Fruit fly (Drosophila melanogaster): Measurements from ENCODE around the gene CG32107.

Gene CG32107

DNA sequence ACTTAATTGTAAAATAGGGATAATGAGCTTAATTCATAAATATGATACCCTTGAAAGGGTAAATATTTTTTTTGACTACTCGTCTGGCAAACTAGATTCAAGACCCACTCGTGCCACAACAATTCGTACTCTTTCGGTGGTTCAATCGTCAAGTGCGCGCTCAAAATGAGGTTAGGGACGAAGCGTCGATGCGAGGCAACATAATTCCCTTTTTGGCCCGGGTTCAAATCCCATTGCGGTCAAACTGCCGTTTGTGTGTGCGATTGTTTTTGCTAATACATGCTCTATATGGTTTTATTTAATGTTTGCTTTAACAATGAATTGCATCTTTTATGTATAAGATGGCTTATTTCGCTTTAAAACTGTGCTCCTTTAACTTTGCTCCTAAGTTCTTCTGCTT, 45.3 kb downstream of the CG32107 start (continued):
- no peak for TF ChIP-seq Oli (tag; optimal IDR thresholded peaks at IDR 0.05)
- TF ChIP-seq nmo (GFP tag; optimal IDR thresholded peaks at IDR 0.05): no peak
- TF ChIP-seq CG3065 (GFP tag; optimal IDR thresholded peaks at IDR 0.05): no peak
- TF ChIP-seq CG3995 (GFP tag; optimal IDR thresholded peaks at IDR 0.05): no peak
- TF ChIP-seq TFAM (GFP tag; optimal IDR thresholded peaks at IDR 0.05): no peak
- TF ChIP-seq CG6683 (GFP tag; optimal IDR thresholded peaks at IDR 0.05): no peak
- TF ChIP-seq CG17612 (GFP tag; IDR thresholded peaks at IDR 0.05): no peak
- TF ChIP-seq CG3281 (GFP tag; optimal IDR thresholded peaks at IDR 0.05): no peak
- TF ChIP-seq stwl (tag; optimal IDR thresholded peaks at IDR 0.05): no peak
- TF ChIP-seq wek (GFP tag; optimal IDR thresholded peaks at IDR 0.05): no peak
- TF ChIP-seq croc (GFP tag; conservative IDR thresholded peaks at IDR 0.05): no peak
- peak; percentile 67 for TF ChIP-seq Bgb (GFP tag; IDR thresholded peaks at IDR 0.05; ENCODE audit: partially characterized antibody)
- no peak for TF ChIP-seq Sox100B (GFP tag; optimal IDR thresholded peaks at IDR 0.05)
- no peak for TF ChIP-seq CG6654 (GFP tag; optimal IDR thresholded peaks at IDR 0.05)
- no peak for TF ChIP-seq CG8478 (optimal IDR thresholded peaks at IDR 0.05)
- TF ChIP-seq Nf-YB (GFP tag; optimal IDR thresholded peaks at IDR 0.05): no peak
- TF ChIP-seq rib (GFP tag; IDR thresholded peaks at IDR 0.05): no peak
- TF ChIP-seq Scr (GFP tag; IDR thresholded peaks at IDR 0.05; ENCODE audit: partially characterized antibody): peak; percentile 38
- no peak for TF ChIP-seq ranshi (GFP tag; IDR thresholded peaks at IDR 0.05)

DNA sequence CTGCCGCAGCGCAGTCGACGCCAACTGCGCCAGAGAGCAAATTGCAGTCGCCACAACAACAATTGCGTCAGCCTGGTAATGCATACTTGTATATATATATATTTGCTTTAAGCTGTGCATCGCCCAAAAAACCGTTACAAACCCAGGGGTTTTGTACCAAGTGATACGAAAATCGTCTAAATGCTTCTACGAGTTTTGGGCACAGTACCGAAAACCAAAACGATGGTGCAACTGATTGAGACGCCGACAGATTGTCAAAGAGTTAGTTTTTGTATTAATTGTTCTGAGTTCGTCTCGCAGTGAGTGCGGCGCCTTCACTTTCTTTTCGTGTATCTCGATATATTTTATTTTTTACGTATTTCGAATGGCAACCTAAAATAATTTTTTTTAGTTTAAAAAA, 46.3 kb downstream of the CG32107 start:
- no peak for TF ChIP-seq CG9609 (GFP tag; optimal IDR thresholded peaks at IDR 0.05)
- TF ChIP-seq Tbp (GFP tag; optimal IDR thresholded peaks at IDR 0.05): no peak
- no peak for TF ChIP-seq danr (GFP tag; IDR thresholded peaks at IDR 0.05)
- TF ChIP-seq Spps (tag; optimal IDR thresholded peaks at IDR 0.05): no peak
- no peak for TF ChIP-seq Meics (GFP tag; optimal IDR thresholded peaks at IDR 0.05)
- TF ChIP-seq mld (GFP tag; IDR thresholded peaks at IDR 0.05; ENCODE audit: partially characterized antibody): peak; percentile 61; the same call in 1 of the 3 replicates
- TF ChIP-seq ttk (GFP tag; IDR thresholded peaks at IDR 0.05): no peak
- TF ChIP-seq lov (optimal IDR thresholded peaks at IDR 0.05): no peak
- TF ChIP-seq lov (GFP tag; IDR thresholded peaks at IDR 0.05): no peak
- TF ChIP-seq CG6683 (GFP tag; optimal IDR thresholded peaks at IDR 0.05): no peak
- TF ChIP-seq lmd (GFP tag; IDR thresholded peaks at IDR 0.05): no peak
- TF ChIP-seq zen2 (GFP tag; IDR thresholded peaks at IDR 0.05; ENCODE audit: partially characterized antibody): peak; percentile 35; the same call in 1 of the 3 replicates
- peak; percentile 52 for TF ChIP-seq amos (GFP tag; IDR thresholded peaks at IDR 0.05; ENCODE audit: partially characterized antibody)
- peak; percentile 57; the same call in 2 of the 3 replicates for TF ChIP-seq CG16813 (GFP tag; IDR thresholded peaks at IDR 0.05; ENCODE audit: partially characterized antibody)
- TF ChIP-seq CG3065 (GFP tag; optimal IDR thresholded peaks at IDR 0.05): no peak
- no peak for TF ChIP-seq tap (tag; optimal IDR thresholded peaks at IDR 0.05)
- TF ChIP-seq CG4617 (GFP tag; optimal IDR thresholded peaks at IDR 0.05; ENCODE audit: borderline replicate concordance): no peak
- no peak for TF ChIP-seq sens-2 (GFP tag; IDR thresholded peaks at IDR 0.05)
- peak; percentile 69 for TF ChIP-seq bbx (GFP tag; IDR thresholded peaks at IDR 0.05; ENCODE audit: partially characterized antibody)
- TF ChIP-seq HLH3B (GFP tag; IDR thresholded peaks at IDR 0.05): no peak
- TF ChIP-seq CG31224 (GFP tag; IDR thresholded peaks at IDR 0.05): no peak
- no peak for TF ChIP-seq fd102C (GFP tag; optimal IDR thresholded peaks at IDR 0.05)
- peak; percentile 84 for TF ChIP-seq CG6791 (GFP tag; IDR thresholded peaks at IDR 0.05; ENCODE audit: partially characterized antibody)
- no peak for TF ChIP-seq slp2 (GFP tag; optimal IDR thresholded peaks at IDR 0.05)
- TF ChIP-seq CG42726 (GFP tag; IDR thresholded peaks at IDR 0.05; ENCODE audit: partially characterized antibody): 0 out of 2 replicates have a peak, but pooled peaks have one; percentile 54
- TF ChIP-seq CG13287 (GFP tag; IDR thresholded peaks at IDR 0.05; ENCODE audit: partially characterized antibody): no peak
- TF ChIP-seq Bgb (GFP tag; IDR thresholded peaks at IDR 0.05; ENCODE audit: partially characterized antibody): peak; percentile 69
- TF ChIP-seq crp (GFP tag; optimal IDR thresholded peaks at IDR 0.05): no peak
- TF ChIP-seq CG14860 (GFP tag; IDR thresholded peaks at IDR 0.05; ENCODE audit: partially characterized antibody): peak; percentile 35; the same call in 2 of the 3 replicates
- peak; percentile 55; the same call in 2 of the 3 replicates for TF ChIP-seq vnd (GFP tag; IDR thresholded peaks at IDR 0.05; ENCODE audit: partially characterized antibody)
- no peak for TF ChIP-seq Nf-YB (GFP tag; optimal IDR thresholded peaks at IDR 0.05)
- no peak for TF ChIP-seq ash1 (GFP tag; optimal IDR thresholded peaks at IDR 0.05)
- TF ChIP-seq Xrp1 (GFP tag; IDR thresholded peaks at IDR 0.05): 0 out of 2 replicates have a peak, but pooled peaks have one; percentile 10
- TF ChIP-seq pum (GFP tag; optimal IDR thresholded peaks at IDR 0.05): no peak
